Fruit fly (Drosophila melanogaster): ENCODE data around the gene Nhe2.

Gene Nhe2

DNA sequence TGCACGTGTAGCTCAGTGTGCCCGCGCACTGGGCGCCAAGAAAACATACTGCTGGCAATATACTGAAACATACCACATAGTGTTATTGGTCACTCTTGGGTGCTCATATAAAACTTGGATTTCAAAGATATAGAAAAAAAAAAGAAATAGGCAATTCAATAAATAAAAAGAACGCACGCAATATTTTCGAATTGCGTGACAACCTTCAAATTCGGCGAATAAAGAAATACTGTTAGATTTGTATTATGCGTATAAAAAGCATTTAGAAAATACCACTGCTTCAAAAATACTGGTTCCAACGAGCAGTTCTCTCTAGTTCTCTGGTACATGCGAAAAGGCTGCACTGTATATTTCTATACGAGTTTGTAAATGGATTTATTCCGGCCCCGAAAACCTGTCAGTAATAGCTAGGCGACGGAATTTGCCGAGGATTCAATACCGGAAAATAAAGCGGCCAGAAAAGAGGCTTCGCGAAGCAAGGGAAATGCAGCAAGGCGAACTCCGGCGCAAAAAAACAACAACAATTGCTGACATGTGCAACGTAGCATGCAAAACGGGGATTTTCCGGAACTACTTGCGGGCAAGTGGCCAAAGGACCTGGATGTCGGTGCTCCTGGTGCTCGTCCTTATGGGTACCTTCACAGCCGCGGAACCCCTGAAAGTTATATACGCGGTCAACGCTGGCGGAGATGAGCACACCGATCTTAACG is 1.8 kb upstream of the Nhe2 start, which contains the start of gene CG9257 (continued):
- TF ChIP-seq CG6683 (GFP tag; optimal IDR thresholded peaks at IDR 0.05) (no peak), pho (GFP tag; optimal IDR thresholded peaks at IDR 0.05) (peak; percentile 21), BtbVII (GFP tag; optimal IDR thresholded peaks at IDR 0.05) (no peak), lilli (GFP tag; optimal IDR thresholded peaks at IDR 0.05) (peak; percentile 46), CG8765 (GFP tag; IDR thresholded peaks at IDR 0.05) (no peak), scrt (GFP tag; optimal IDR thresholded peaks at IDR 0.05) (no peak), CG3995 (GFP tag; optimal IDR thresholded peaks at IDR 0.05) (peak; percentile 73), CG6765 (GFP tag; optimal IDR thresholded peaks at IDR 0.05) (no peak), fu2 (GFP tag; optimal IDR thresholded peaks at IDR 0.05) (peak; percentile 64), CG1529 (GFP tag; optimal IDR thresholded peaks at IDR 0.05) (no peak), Sin3A (optimal IDR thresholded peaks at IDR 0.05) (peak; percentile 61), CG1024 (GFP tag; IDR thresholded peaks at IDR 0.05) (no peak), CG13424 (tag; optimal IDR thresholded peaks at IDR 0.05) (peak; percentile 6), E2f2 (GFP tag; IDR thresholded peaks at IDR 0.05) (peak; percentile 62), otp (GFP tag; IDR thresholded peaks at IDR 0.05) (no peak), CG7357 (GFP tag; IDR thresholded peaks at IDR 0.05) (no peak), CHES-1-like (GFP tag; optimal IDR thresholded peaks at IDR 0.05) (peak; percentile 38), hb (GFP tag; IDR thresholded peaks at IDR 0.05; ENCODE audit: partially characterized antibody) (no peak), CG4617 (GFP tag; optimal IDR thresholded peaks at IDR 0.05; ENCODE audit: borderline replicate concordance) (peak; percentile 48), rib (GFP tag; IDR thresholded peaks at IDR 0.05) (no peak), CG14710 (tag; optimal IDR thresholded peaks at IDR 0.05) (peak; percentile 59), CG5953 (GFP tag; IDR thresholded peaks at IDR 0.05) (no peak), stwl (tag; optimal IDR thresholded peaks at IDR 0.05) (peak; percentile 60), HLH54F (GFP tag; optimal IDR thresholded peaks at IDR 0.05) (no peak), E2f1 (GFP tag; IDR thresholded peaks at IDR 0.05) (no peak), ssp (GFP tag; IDR thresholded peaks at IDR 0.05) (no peak), gfzf (GFP tag; optimal IDR thresholded peaks at IDR 0.05) (peak; percentile 84), CG12155 (GFP tag; optimal IDR thresholded peaks at IDR 0.05) (peak; percentile 7), CG15073 (GFP tag; optimal IDR thresholded peaks at IDR 0.05) (no peak), wek (GFP tag; optimal IDR thresholded peaks at IDR 0.05) (no peak), NFAT (GFP tag; IDR thresholded peaks at IDR 0.05) (0 out of 2 replicates have a peak, but pooled peaks have one; percentile 4), Pdp1 (GFP tag; optimal IDR thresholded peaks at IDR 0.05) (peak in 1 of 2 experiments; percentile 33), Lim3 (GFP tag; IDR thresholded peaks at IDR 0.05) (no peak), PHDP (tag; optimal IDR thresholded peaks at IDR 0.05) (no peak), luna (GFP tag; optimal IDR thresholded peaks at IDR 0.05) (no peak), sens (GFP tag) (peak; percentile 91), cas (GFP tag; IDR thresholded peaks at IDR 0.05) (no peak), CG15514 (GFP tag; optimal IDR thresholded peaks at IDR 0.05) (peak; percentile 99), Ets97D (GFP tag; optimal IDR thresholded peaks at IDR 0.05) (peak; percentile 72), Hr3 (GFP tag; optimal IDR thresholded peaks at IDR 0.05) (no peak), CG2199 (GFP tag; IDR thresholded peaks at IDR 0.05) (no peak), CG16863 (GFP tag; optimal IDR thresholded peaks at IDR 0.05) (no peak), Xbp1 (GFP tag; optimal IDR thresholded peaks at IDR 0.05) (peak; percentile 26), Asciz (GFP tag; optimal IDR thresholded peaks at IDR 0.05) (no peak), Kr (GFP tag; optimal IDR thresholded peaks at IDR 0.05) (no peak), Gsc (GFP tag; IDR thresholded peaks at IDR 0.05) (no peak), CG10267 (tag; optimal IDR thresholded peaks at IDR 0.05) (peak; percentile 46), CG16813 (GFP tag; IDR thresholded peaks at IDR 0.05; ENCODE audit: partially characterized antibody) (no peak), bab2 (GFP tag; optimal IDR thresholded peaks at IDR 0.05) (peak; percentile 6), CG34376 (GFP tag; optimal IDR thresholded peaks at IDR 0.05) (no peak), org-1 (GFP tag; optimal IDR thresholded peaks at IDR 0.05) (no peak)

Data from whole organism, embryonic.